Worm (Caenorhabditis elegans): ENCODE measurements around the gene math-31.

The math-31 gene

ce11 chrII:1869120-1869519 is 43.5 kb downstream of the math-31 start, which contains the start of gene math-14:
Gene math-14, plus strand, starts transcription at chrII:1869420.
- TF ChIP-seq W03F9.2 (tag; optimal IDR thresholded peaks at IDR 0.05) (no peak), dao-5 (tag; optimal IDR thresholded peaks at IDR 0.05) (no peak), him-1 (tag; optimal IDR thresholded peaks at IDR 0.05) (no peak)

ce11 chrII:1865683-1866431 is 46.8 kb downstream of the math-31 start, which contains the start of gene math-15:
Gene math-15, plus strand, starts transcription at chrII:1866381.
- no peak for TF ChIP-seq dao-5 (tag; optimal IDR thresholded peaks at IDR 0.05)
- TF ChIP-seq him-1 (tag; optimal IDR thresholded peaks at IDR 0.05), result no peak

- TF ChIP-seq W03F9.2 (tag; optimal IDR thresholded peaks at IDR 0.05) (no peak), him-1 (tag; optimal IDR thresholded peaks at IDR 0.05) (no peak), dao-5 (tag; optimal IDR thresholded peaks at IDR 0.05) (no peak)
These were observed 48.4 kb downstream of the math-31 start, which contains the start of gene C16C4.17 for ce11 chrII:1864278-1864677. Gene C16C4.17, plus strand, starts transcription at chrII:1864578.
